Fruit fly (Drosophila melanogaster) whole organism, wandering third instar larva: ENCODE measurements around the gene APC4.
A peak's percentile ranks its signal among the peaks of the same experiment; 100 is the strongest.

Source experiments
- Abd-B ChIP-seq: fragments of >200 bp; optimal IDR thresholded peaks from 2 replicates; lab custom pipeline; 2017; ENCODE audit warnings: missing biosample characterization, missing genetic modification characterization
- CG9705 ChIP-seq: fragments of 200-800 bp; sonication (Bioruptor generic); optimal IDR thresholded peaks from 2 replicates; lab custom pipeline; 2018; ENCODE audit warnings: missing biosample characterization, mild to moderate bottlenecking, missing genetic modification characterization
- CrebA ChIP-seq: fragments of 200-800 bp; sonication (Bioruptor generic); optimal IDR thresholded peaks from 2 replicates; lab custom pipeline; 2016; ENCODE audit warnings: missing biosample characterization, mild to moderate bottlenecking, missing genetic modification characterization, borderline replicate concordance
- Dfd ChIP-seq: fragments of >200 bp; optimal IDR thresholded peaks from 2 replicates; lab custom pipeline; 2017; ENCODE audit warnings: missing biosample characterization, missing genetic modification characterization
- Dif ChIP-seq: fragments of 200-275, 200-300 bp; sonication (Bioruptor generic); optimal IDR thresholded peaks from 2 replicates; lab custom pipeline; 2018; ENCODE audit warnings: missing biosample characterization, missing genetic modification characterization; ENCODE audit not compliant: partially characterized antibody
- GATAd ChIP-seq: sonication (Bioruptor generic); optimal IDR thresholded peaks from 2 replicates; lab custom pipeline; 2016; ENCODE audit warnings: missing biosample characterization, missing genetic modification characterization
- HLH106 ChIP-seq: fragments of 200-800 bp; optimal IDR thresholded peaks from 3 replicates; lab custom pipeline; 2019; ENCODE audit warnings: missing biosample characterization, mild to moderate bottlenecking, missing genetic modification characterization, moderate library complexity
- Hr83 ChIP-seq: fragments of 200-300 bp; sonication (Bioruptor generic); optimal IDR thresholded peaks from 2 replicates; lab custom pipeline; 2016; ENCODE audit warnings: missing biosample characterization, mild to moderate bottlenecking, missing genetic modification characterization, moderate library complexity; ENCODE audit not compliant: poor library complexity, severe bottlenecking
- Jra ChIP-seq: sonication (Bioruptor generic); optimal IDR thresholded peaks from 2 replicates; lab custom pipeline; 2016; ENCODE audit warnings: missing biosample characterization, missing genetic modification characterization
- Myc ChIP-seq: fragments of >200 bp; optimal IDR thresholded peaks from 2 replicates; lab custom pipeline; 2017
- OdsH ChIP-seq: fragments of 200-800 bp; sonication (Bioruptor generic); optimal IDR thresholded peaks from 2 replicates; lab custom pipeline; 2016; ENCODE audit warnings: missing biosample characterization, mild to moderate bottlenecking, missing genetic modification characterization
- Rel ChIP-seq, 2 experiments: fragments of 200-800 bp; sonication (Bioruptor generic) in 1 of 2; optimal IDR thresholded peaks; 2 replicates in 1 of 2; 3 replicates in 1 of 2; lab custom pipeline; 2016 to 2019; ENCODE audit warnings: mild to moderate bottlenecking in 2 of 2, missing biosample characterization in 2 of 2, missing genetic modification characterization in 2 of 2, moderate library complexity in 1 of 2
- Vsx2 ChIP-seq: fragments of 200-300, 225-300 bp; sonication (Bioruptor generic); optimal IDR thresholded peaks from 2 replicates; lab custom pipeline; 2018; ENCODE audit warnings: missing biosample characterization, missing genetic modification characterization; ENCODE audit not compliant: partially characterized antibody
- br ChIP-seq: fragments of 200-800 bp; sonication (Bioruptor generic); optimal IDR thresholded peaks from 2 replicates; lab custom pipeline; 2016; ENCODE audit warnings: missing biosample characterization, missing genetic modification characterization
- brk ChIP-seq: fragments of 200-800 bp; sonication (Bioruptor generic); optimal IDR thresholded peaks from 2 replicates; lab custom pipeline; 2016; ENCODE audit warnings: missing biosample characterization, mild to moderate bottlenecking, missing genetic modification characterization
- dl ChIP-seq, 2 experiments: fragments of 175-275, 200-275 bp in 1 of 2; fragments of 200-275 bp in 1 of 2; sonication (Bioruptor generic); optimal IDR thresholded peaks; lab custom pipeline; 2018; ENCODE audit warnings: mild to moderate bottlenecking in 2 of 2, missing biosample characterization in 2 of 2, missing genetic modification characterization in 2 of 2, moderate library complexity in 2 of 2; ENCODE audit not compliant: partially characterized antibody in 2 of 2, insufficient read depth in 1 of 2
- dmrt93B ChIP-seq: fragments of 200-800 bp; sonication (Bioruptor generic); optimal IDR thresholded peaks from 2 replicates; lab custom pipeline; 2018; ENCODE audit warnings: missing biosample characterization, mild to moderate bottlenecking, missing genetic modification characterization
- dsf ChIP-seq: sonication (Bioruptor generic); optimal IDR thresholded peaks from 2 replicates; lab custom pipeline; 2016; ENCODE audit warnings: missing biosample characterization, missing genetic modification characterization, borderline replicate concordance
- ey ChIP-seq: fragments of 200-800 bp; sonication (Bioruptor generic); optimal IDR thresholded peaks from 2 replicates; lab custom pipeline; 2016; ENCODE audit warnings: missing biosample characterization, missing genetic modification characterization
- foxo ChIP-seq, 2 experiments: fragments of 200-800 bp; sonication (Bioruptor generic); optimal IDR thresholded peaks; 2 replicates in 1 of 2; 3 replicates in 1 of 2; lab custom pipeline; 2016 to 2017; ENCODE audit warnings: missing biosample characterization in 2 of 2, missing genetic modification characterization in 2 of 2
- fru ChIP-seq: fragments of 200-800 bp; sonication (Bioruptor generic); optimal IDR thresholded peaks from 3 replicates; lab custom pipeline; 2016; ENCODE audit warnings: missing biosample characterization, mild to moderate bottlenecking, missing genetic modification characterization
- h ChIP-seq: fragments of 200-800 bp; sonication (Bioruptor generic); optimal IDR thresholded peaks from 3 replicates; lab custom pipeline; 2016; ENCODE audit warnings: missing biosample characterization, mild to moderate bottlenecking, missing genetic modification characterization
- jim ChIP-seq: fragments of 175-275, 200-325 bp; sonication (Bioruptor generic); optimal IDR thresholded peaks from 2 replicates; lab custom pipeline; 2016; ENCODE audit warnings: missing biosample characterization, mild to moderate bottlenecking, missing genetic modification characterization
- lola ChIP-seq: fragments of >200 bp; optimal IDR thresholded peaks from 2 replicates; lab custom pipeline; 2017; ENCODE audit warnings: missing biosample characterization, missing genetic modification characterization
- psq ChIP-seq: fragments of 200-800 bp; sonication (Bioruptor generic); optimal IDR thresholded peaks from 3 replicates; lab custom pipeline; 2017; ENCODE audit warnings: missing biosample characterization, mild to moderate bottlenecking, missing genetic modification characterization, moderate library complexity
- rgr ChIP-seq: fragments of 200-800 bp; sonication (Bioruptor generic); optimal IDR thresholded peaks from 3 replicates; lab custom pipeline; 2016; ENCODE audit warnings: missing biosample characterization, mild to moderate bottlenecking, missing genetic modification characterization
- sage ChIP-seq: fragments of 200-800 bp; sonication (Bioruptor generic); optimal IDR thresholded peaks from 2 replicates; lab custom pipeline; 2016; ENCODE audit warnings: missing biosample characterization, mild to moderate bottlenecking, missing genetic modification characterization
- tai ChIP-seq: sonication (Bioruptor generic); optimal IDR thresholded peaks from 2 replicates; lab custom pipeline; 2016; ENCODE audit warnings: missing biosample characterization, missing genetic modification characterization
- usp ChIP-seq: fragments of >200 bp; optimal IDR thresholded peaks from 2 replicates; lab custom pipeline; 2017; ENCODE audit warnings: missing biosample characterization, missing genetic modification characterization
- woc ChIP-seq: sonication (Bioruptor generic); optimal IDR thresholded peaks from 2 replicates; lab custom pipeline; 2016; ENCODE audit warnings: missing biosample characterization, mild to moderate bottlenecking, missing genetic modification characterization

APC4 gene

DNA sequence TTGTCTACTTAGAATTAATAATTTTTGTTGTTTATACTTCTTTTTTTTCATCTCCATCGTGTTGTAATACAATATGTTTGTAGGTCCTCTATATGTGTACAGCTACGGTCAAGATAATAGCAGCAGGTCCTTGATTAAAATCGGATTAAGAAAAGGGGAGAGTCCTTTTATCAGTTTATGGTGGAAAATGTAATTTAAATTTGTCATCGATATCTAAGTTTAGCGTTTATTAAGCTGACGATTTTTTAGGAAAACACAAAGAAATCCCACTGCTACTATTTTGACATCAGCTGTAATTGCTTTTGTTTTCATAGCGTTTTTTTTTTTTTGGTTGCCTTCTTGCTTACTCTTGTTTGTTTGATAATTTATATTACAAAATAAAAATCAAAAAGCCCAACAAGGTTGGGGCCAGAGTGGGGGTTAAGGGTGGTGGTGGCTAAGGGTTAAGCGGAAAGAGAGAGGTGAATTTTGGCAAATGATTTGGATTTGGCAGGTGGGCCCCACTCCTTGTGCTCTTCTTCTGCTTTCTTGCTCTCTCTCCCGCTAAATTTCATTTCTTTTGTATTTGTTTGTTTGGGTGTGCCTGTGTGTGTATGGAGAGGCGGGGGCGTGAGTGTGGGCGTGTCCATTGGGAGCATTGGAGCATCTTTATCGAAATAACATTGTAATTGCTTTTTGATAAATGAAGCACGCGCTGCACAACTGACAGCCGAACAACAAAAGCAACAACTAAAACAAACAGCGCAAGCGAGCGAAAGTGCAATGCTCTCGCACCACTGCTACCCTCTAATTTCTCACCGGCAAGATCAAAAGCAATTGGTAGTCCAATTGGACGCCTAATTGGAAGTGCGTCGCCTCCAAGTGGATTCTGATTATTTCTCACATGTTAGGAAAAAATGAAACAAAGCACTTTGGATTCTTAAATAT, 38.4 kb downstream of the APC4 start:
- TF ChIP-seq woc, result peak; percentile 17
- TF ChIP-seq HLH106 (tag; lab: Kevin White, UChicago), result peak; percentile 26
- peak; percentile 30 for TF ChIP-seq ey (GFP tag; lab: Kevin White, UChicago)
- no peak for TF ChIP-seq Dif
- peak; percentile 21 for TF ChIP-seq h (GFP tag; lab: Kevin White, UChicago)
- no peak for TF ChIP-seq CG9705 (GFP tag; lab: Kevin White, UChicago)
- peak; percentile 49 for TF ChIP-seq fru (GFP tag; lab: Kevin White, UChicago)
- TF ChIP-seq rgr (GFP tag; lab: Kevin White, UChicago), result peak; percentile 30
- peak in 1 of 2 experiments; percentile 45 for TF ChIP-seq foxo (GFP tag; optimal IDR thresholded peaks at IDR 0.05; lab: Kevin White, UChicago)
- TF ChIP-seq usp (GFP tag; lab: Kevin White, UChicago), result no peak
- peak; percentile 2 for TF ChIP-seq OdsH (GFP tag; lab: Kevin White, UChicago)
- TF ChIP-seq dmrt93B, result peak; percentile 7

DNA sequence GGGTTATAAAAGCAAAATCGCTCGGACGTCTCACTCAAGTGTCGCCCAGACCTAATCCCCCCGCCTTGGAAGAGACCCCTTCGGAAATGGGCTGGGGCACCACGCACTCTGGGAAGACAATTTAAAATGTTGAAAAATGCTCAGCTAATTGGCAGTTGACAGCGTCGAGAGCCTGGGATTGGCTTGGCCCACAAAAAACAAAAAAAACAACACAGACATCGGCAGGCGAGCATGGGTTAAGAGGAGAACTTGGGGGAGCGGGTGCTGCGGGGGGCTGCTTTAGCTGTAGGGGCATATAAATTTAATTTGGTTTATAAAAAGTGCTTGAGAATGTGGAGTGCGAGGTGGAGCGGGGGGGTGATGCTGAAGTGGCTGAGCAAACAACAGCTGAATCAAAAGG, 39.8 kb downstream of the APC4 start:
- no peak for TF ChIP-seq Myc (lab: Kevin White, UChicago)
- no peak for TF ChIP-seq lola (GFP tag; lab: Kevin White, UChicago)
- no peak for TF ChIP-seq h (GFP tag; lab: Kevin White, UChicago)
- no peak for TF ChIP-seq Abd-B (GFP tag; lab: Kevin White, UChicago)
- no peak for TF ChIP-seq fru (GFP tag; lab: Kevin White, UChicago)
- TF ChIP-seq ey (GFP tag; lab: Kevin White, UChicago), result no peak
- no peak for TF ChIP-seq rgr (GFP tag; lab: Kevin White, UChicago)

DNA sequence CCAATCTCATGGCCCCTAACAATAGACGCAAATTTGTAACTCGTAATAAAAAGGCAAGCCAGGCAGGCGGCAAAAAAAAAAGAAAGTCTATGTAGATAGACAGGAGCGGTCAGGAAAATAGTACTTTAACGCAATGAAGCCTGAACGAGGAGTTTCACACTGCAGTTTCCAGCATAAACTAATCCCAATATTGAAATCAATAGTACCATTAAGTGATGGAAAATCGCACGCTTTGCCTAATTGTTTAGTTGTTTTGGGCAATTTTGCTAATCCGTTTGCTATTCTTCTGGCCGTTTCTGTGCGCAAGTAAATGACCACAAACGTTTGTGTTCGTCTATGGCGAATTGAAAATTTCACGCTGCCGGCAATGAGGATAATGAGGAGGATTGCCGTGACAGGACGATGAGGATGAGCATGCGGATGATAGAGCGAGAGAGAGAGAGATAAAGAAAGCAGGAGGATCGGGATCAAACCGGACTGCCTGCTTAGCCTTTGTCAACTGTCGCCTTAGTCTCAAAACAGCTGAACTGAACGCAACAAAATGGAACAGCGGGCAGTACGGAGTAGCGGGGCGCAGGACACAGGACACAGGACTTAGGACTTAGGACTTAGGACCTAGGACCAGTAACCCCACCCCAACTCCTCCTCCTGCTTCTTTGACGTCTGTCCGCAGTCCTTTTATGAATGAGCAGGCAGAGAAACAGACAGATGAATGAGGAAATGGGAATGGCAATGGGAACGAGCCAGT, 44.7 kb downstream of the APC4 start:
- TF ChIP-seq Rel (GFP tag; optimal IDR thresholded peaks at IDR 0.05; lab: Kevin White, UChicago) (no peak), Rel (tag; optimal IDR thresholded peaks at IDR 0.05; lab: Kevin White, UChicago) (no peak), woc (no peak), Dfd (no peak), dmrt93B (no peak), CrebA (GFP tag; lab: Kevin White, UChicago) (no peak), h (GFP tag; lab: Kevin White, UChicago) (no peak), rgr (GFP tag; lab: Kevin White, UChicago) (no peak), dl (GFP tag; optimal IDR thresholded peaks at IDR 0.05; lab: Kevin White, UChicago; ENCODE audit: insufficient read depth in 1 of 2, partially characterized antibody in 2 of 2) (no peak), Dif (no peak), Myc (lab: Kevin White, UChicago) (no peak), psq (no peak), ey (GFP tag; lab: Kevin White, UChicago) (no peak), jim (GFP tag; lab: Kevin White, UChicago) (no peak), lola (GFP tag; lab: Kevin White, UChicago) (no peak), Hr83 (GFP tag; lab: Kevin White, UChicago) (no peak), Vsx2 (no peak), Jra (GFP tag; lab: Kevin White, UChicago) (no peak), dsf (no peak), brk (GFP tag; lab: Kevin White, UChicago) (no peak), tai (no peak)

DNA sequence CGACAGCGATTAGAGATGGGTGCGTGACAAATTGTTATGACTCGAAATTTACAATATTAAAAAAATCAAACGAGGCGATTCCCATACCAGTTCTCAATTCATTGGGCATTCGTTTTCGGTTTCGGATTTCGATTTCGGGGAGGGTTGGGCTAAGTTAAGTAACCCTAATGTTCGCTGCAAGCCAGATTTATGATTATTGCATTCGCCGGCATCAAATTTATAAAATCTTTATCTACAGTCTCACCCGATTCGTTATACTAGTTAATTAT, 45.2 kb downstream of the APC4 start:
- TF ChIP-seq sage (GFP tag; lab: Kevin White, UChicago), result no peak
- no peak for TF ChIP-seq Vsx2
- no peak for TF ChIP-seq br

DNA sequence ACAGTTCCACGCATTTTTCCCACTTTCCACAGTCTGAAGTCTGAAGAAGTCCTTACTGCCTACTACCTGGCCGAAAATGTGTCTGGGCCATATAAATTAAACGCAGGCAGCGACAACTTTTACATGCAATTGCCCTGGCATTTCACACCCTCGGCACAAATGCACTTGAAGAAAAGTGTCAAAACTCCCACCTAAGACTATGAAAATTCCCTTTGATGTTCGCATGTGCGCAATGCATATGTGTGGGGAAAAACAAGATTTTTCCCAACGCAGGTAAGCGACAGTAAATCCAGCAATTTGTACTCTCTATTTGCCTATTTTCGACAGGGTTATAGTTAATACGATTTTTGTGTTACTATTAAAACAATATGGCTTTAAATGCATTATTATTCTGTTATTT, 46.7 kb downstream of the APC4 start:
- TF ChIP-seq h (GFP tag; lab: Kevin White, UChicago) (no peak), HLH106 (tag; lab: Kevin White, UChicago) (no peak), Jra (GFP tag; lab: Kevin White, UChicago) (no peak), dsf (no peak), woc (no peak), br (no peak), Rel (GFP tag; optimal IDR thresholded peaks at IDR 0.05; lab: Kevin White, UChicago) (no peak), Rel (tag; optimal IDR thresholded peaks at IDR 0.05; lab: Kevin White, UChicago) (no peak), Dfd (no peak), GATAd (no peak), lola (GFP tag; lab: Kevin White, UChicago) (no peak), Hr83 (GFP tag; lab: Kevin White, UChicago) (no peak)
